Worm (Caenorhabditis elegans) whole organism, young adult: ENCODE data around the gene otub-1.

ENCODE experiments used
- F33H1.4 ChIP-seq: fragments of 200-800 bp; sonication (Bioruptor generic); IDR thresholded peaks from 2 replicates; pipeline ENCODE4 v1.3.6; 2022; ENCODE audit warnings: missing genetic modification reagents, missing genetic modification characterization, missing compliant biosample characterization
- F49E8.2 ChIP-seq: sonication (generic microtip); optimal IDR thresholded peaks from 3 replicates; lab custom pipeline; 2017; ENCODE audit warnings: missing genetic modification characterization, mild to moderate bottlenecking, missing compliant biosample characterization, antibody characterized with exemption, moderate library complexity; ENCODE audit not compliant: insufficient read depth
- F52B5.7 ChIP-seq: sonication (generic microtip); optimal IDR thresholded peaks from 2 replicates; lab custom pipeline; 2016; ENCODE audit warnings: mild to moderate bottlenecking, missing genetic modification characterization, missing compliant biosample characterization
- T07F8.4 ChIP-seq: sonication (generic microtip); optimal IDR thresholded peaks from 2 replicates; lab custom pipeline; 2016; ENCODE audit warnings: mild to moderate bottlenecking, missing genetic modification characterization, moderate library complexity, missing compliant biosample characterization
- attf-6 ChIP-seq: fragments of 200-800 bp; sonication (Bioruptor generic); IDR thresholded peaks from 2 replicates; pipeline ENCODE4 v1.3.6; 2022; ENCODE audit warnings: missing genetic modification reagents, missing genetic modification characterization, missing compliant biosample characterization
- bed-2 ChIP-seq: fragments of 200-800 bp; sonication (Bioruptor generic); IDR thresholded peaks from 2 replicates; pipeline ENCODE4 v1.3.6; 2022; ENCODE audit warnings: missing genetic modification reagents, missing genetic modification characterization, missing compliant biosample characterization
- cebp-1 ChIP-seq, 2 experiments: fragments of 200-800 bp in 1 of 2; sonication (Bioruptor generic) in 1 of 2; sonication (generic microtip) in 1 of 2; IDR thresholded peaks in 1 of 2; optimal IDR thresholded peaks in 1 of 2; 2 replicates each; pipeline versions ENCODE4 v1.3.6 to Lab custom; 2017 to 2022; ENCODE audit warnings: missing compliant biosample characterization in 2 of 2, missing genetic modification characterization in 2 of 2, mild to moderate bottlenecking in 1 of 2, missing genetic modification reagents in 1 of 2, moderate library complexity in 1 of 2
- chd-7 ChIP-seq: sonication (generic microtip); optimal IDR thresholded peaks from 2 replicates; lab custom pipeline; 2016; ENCODE audit warnings: mild to moderate bottlenecking, missing genetic modification characterization, moderate library complexity, missing compliant biosample characterization
- dox-1 ChIP-seq: fragments of 200-800 bp; sonication (Bioruptor generic); IDR thresholded peaks from 2 replicates; pipeline ENCODE4 v1.3.6; 2022; ENCODE audit warnings: missing genetic modification reagents, missing genetic modification characterization, missing compliant biosample characterization
- egrh-3 ChIP-seq: fragments of 200-800 bp; sonication (Bioruptor generic); IDR thresholded peaks from 2 replicates; pipeline ENCODE4 v1.3.6; 2022; ENCODE audit warnings: missing genetic modification reagents, missing genetic modification characterization, missing compliant biosample characterization
- hlh-12 ChIP-seq: sonication (generic microtip); optimal IDR thresholded peaks from 2 replicates; lab custom pipeline; 2016; ENCODE audit warnings: missing genetic modification characterization, missing compliant biosample characterization
- lsl-1 ChIP-seq: fragments of 200-800 bp; sonication (Bioruptor generic); optimal IDR thresholded peaks from 2 replicates; lab custom pipeline; 2018; ENCODE audit warnings: mild to moderate bottlenecking, missing genetic modification characterization, moderate library complexity, missing compliant biosample characterization
- lsy-27 ChIP-seq: sonication (generic microtip); optimal IDR thresholded peaks from 2 replicates; lab custom pipeline; 2017; ENCODE audit warnings: missing genetic modification characterization, mild to moderate bottlenecking, missing compliant biosample characterization, antibody characterized with exemption, missing genotype, borderline replicate concordance; ENCODE audit not compliant: insufficient read depth
- madf-10 ChIP-seq: sonication (generic microtip); optimal IDR thresholded peaks from 2 replicates; lab custom pipeline; 2016; ENCODE audit warnings: mild to moderate bottlenecking, missing genetic modification characterization, missing compliant biosample characterization
- mcd-1 ChIP-seq: fragments of 200-800 bp; sonication (Bioruptor generic); IDR thresholded peaks from 2 replicates; pipeline ENCODE4 v1.3.6; 2022; ENCODE audit warnings: missing genetic modification reagents, missing genetic modification characterization, missing compliant biosample characterization
- nfya-1 ChIP-seq: sonication (generic microtip); optimal IDR thresholded peaks from 2 replicates; lab custom pipeline; 2017; ENCODE audit warnings: antibody characterized with exemption, missing compliant biosample characterization, missing genetic modification characterization, borderline replicate concordance; ENCODE audit not compliant: insufficient read depth
- nfya-2 ChIP-seq: fragments of 200-800 bp; sonication (Bioruptor generic); IDR thresholded peaks from 2 replicates; pipeline ENCODE4 v1.3.6; 2022; ENCODE audit warnings: missing genetic modification reagents, missing genetic modification characterization, missing compliant biosample characterization
- nfyb-1 ChIP-seq: fragments of 200-800 bp; sonication (Bioruptor generic); IDR thresholded peaks from 2 replicates; pipeline ENCODE4 v1.3.6; 2022; ENCODE audit warnings: missing genetic modification reagents, missing genetic modification characterization, missing compliant biosample characterization
- nhr-80 ChIP-seq: sonication (generic microtip); optimal IDR thresholded peaks from 2 replicates; lab custom pipeline; 2016; ENCODE audit warnings: missing genetic modification characterization, missing compliant biosample characterization
- snpc-3.4 ChIP-seq: sonication (generic microtip); optimal IDR thresholded peaks from 2 replicates; lab custom pipeline; 2017; ENCODE audit warnings: missing genetic modification characterization, mild to moderate bottlenecking, missing compliant biosample characterization, antibody characterized with exemption, moderate library complexity, missing genotype, missing genetic modification reagents
- snpc-4 ChIP-seq, 5 experiments: fragments of 150-350 bp in 1 of 5; sonication (generic microtip) in 4 of 5; optimal IDR thresholded peaks; 2 replicates each; lab custom pipeline; 2014 to 2018; ENCODE audit warnings: missing genetic modification characterization in 5 of 5, missing biosample characterization in 3 of 5, antibody characterized with exemption in 2 of 5, mild to moderate bottlenecking in 2 of 5, missing compliant biosample characterization in 2 of 5, missing genotype in 2 of 5, moderate library complexity in 2 of 5, missing genetic modification reagents in 1 of 5
- sptf-2 ChIP-seq: fragments of 200-800 bp; sonication (Bioruptor generic); optimal IDR thresholded peaks from 2 replicates; lab custom pipeline; 2018; ENCODE audit warnings: mild to moderate bottlenecking, missing genetic modification characterization, missing compliant biosample characterization
- tbx-9 ChIP-seq: sonication (generic microtip); optimal IDR thresholded peaks from 2 replicates; lab custom pipeline; 2016; ENCODE audit warnings: borderline replicate concordance, missing genetic modification characterization, inconsistent platforms, missing compliant biosample characterization
- zfh-2 ChIP-seq: fragments of 200-800 bp; sonication (Bioruptor generic); conservative IDR thresholded peaks from 2 replicates; pipeline ENCODE4 v1.3.6; 2022; ENCODE audit warnings: missing genetic modification reagents, missing genetic modification characterization, missing compliant biosample characterization
- zim-3 ChIP-seq: sonication (generic microtip); optimal IDR thresholded peaks from 2 replicates; lab custom pipeline; 2017; ENCODE audit warnings: mild to moderate bottlenecking, missing genetic modification characterization, moderate library complexity, missing compliant biosample characterization
- ztf-18 ChIP-seq: sonication (generic microtip); optimal IDR thresholded peaks from 2 replicates; lab custom pipeline; 2016; ENCODE audit warnings: missing genotype, mild to moderate bottlenecking, missing genetic modification characterization, missing compliant biosample characterization
- ztf-28 ChIP-seq: fragments of 200-800 bp; sonication (Bioruptor generic); IDR thresholded peaks from 2 replicates; pipeline ENCODE4 v1.3.6; 2022; ENCODE audit warnings: missing genetic modification reagents, missing genetic modification characterization, missing compliant biosample characterization
- ztf-3 ChIP-seq: fragments of 200-800 bp; sonication (Bioruptor generic); optimal IDR thresholded peaks from 2 replicates; lab custom pipeline; 2018; ENCODE audit warnings: mild to moderate bottlenecking, missing genetic modification characterization, missing compliant biosample characterization
- ztf-6 ChIP-seq: fragments of 200-800 bp; sonication (Bioruptor generic); IDR thresholded peaks from 2 replicates; pipeline ENCODE4 v1.3.6; 2022; ENCODE audit warnings: missing genetic modification reagents, missing genetic modification characterization, missing compliant biosample characterization

Gene otub-1

ce11 chrV:15059534-15059933, 6.6 kb upstream of the otub-1 start, which contains the start of the genes mcm-3 and C25D7.15 (continued):
- TF ChIP-seq snpc-4 (GFP tag; optimal IDR thresholded peaks at IDR 0.05; lab: Kevin White, UChicago) (no peak), snpc-4 (tag; optimal IDR thresholded peaks at IDR 0.05; lab: Kevin White, UChicago) (peak in 1 of 4 experiments; percentile 42)

ce11 chrV:15060595-15060994, 5.5 kb upstream of the otub-1 start:
- no peak for TF ChIP-seq attf-6
- no peak for TF ChIP-seq zim-3 (tag; lab: Kevin White, UChicago)
- TF ChIP-seq lsl-1 (GFP tag; lab: Kevin White, UChicago) = peak; percentile 77
- TF ChIP-seq F33H1.4 (GFP tag; lab: Robert Waterston, UW) = peak; percentile 55; the same call in 1 of the 2 replicates
- TF ChIP-seq, all 124 proteins: peak for 2

- TF ChIP-seq ztf-6 (GFP tag; lab: Robert Waterston, UW) = no peak
- no peak for TF ChIP-seq nfya-1 (tag; lab: Kevin White, UChicago)
- no peak for TF ChIP-seq snpc-3.4
- no peak for TF ChIP-seq lsy-27 (tag; lab: Kevin White, UChicago)
- no peak for TF ChIP-seq nfyb-1 (GFP tag; lab: Robert Waterston, UW)
- no peak for TF ChIP-seq ztf-3 (GFP tag; lab: Kevin White, UChicago)
- TF ChIP-seq F49E8.2 (tag; lab: Kevin White, UChicago) = no peak
- TF ChIP-seq chd-7 (tag; lab: Kevin White, UChicago) = no peak
- TF ChIP-seq F52B5.7 (tag; lab: Kevin White, UChicago) = no peak
- no peak for TF ChIP-seq nhr-80 (tag; lab: Kevin White, UChicago)
- no peak for TF ChIP-seq tbx-9 (tag; lab: Kevin White, UChicago)
- TF ChIP-seq bed-2 (GFP tag; lab: Robert Waterston, UW) = no peak
- TF ChIP-seq madf-10 = no peak
- no peak for TF ChIP-seq T07F8.4 (tag; lab: Kevin White, UChicago)
- no peak for TF ChIP-seq ztf-28 (GFP tag; lab: Robert Waterston, UW)
These were observed 2.1 kb upstream of the otub-1 start, which contains the start of gene rap-2 for ce11 chrV:15063987-15064386. rap-2 (minus strand) TSS chrV:15064087.

ce11 chrV:15065068-15065744, 892 bp upstream of the otub-1 start, which contains the start of gene C25D7.9:
C25D7.9 (plus strand) TSS chrV:15065135.
- TF ChIP-seq nhr-80 (tag; lab: Kevin White, UChicago) (no peak), bed-2 (GFP tag; lab: Robert Waterston, UW) (no peak), zfh-2 (peak; percentile 89), cebp-1 (GFP tag; IDR thresholded peaks at IDR 0.05; lab: Robert Waterston, UW) (no peak), cebp-1 (tag; optimal IDR thresholded peaks at IDR 0.05; lab: Kevin White, UChicago) (peak; percentile 22), sptf-2 (no peak), mcd-1 (GFP tag; lab: Robert Waterston, UW) (peak; percentile 42; the same call in 1 of the 2 replicates), ztf-18 (tag; lab: Kevin White, UChicago) (peak; percentile 84), egrh-3 (GFP tag; lab: Robert Waterston, UW) (0 out of 2 replicates have a peak, but pooled peaks have one; percentile 11), ztf-28 (GFP tag; lab: Robert Waterston, UW) (no peak), nfya-2 (no peak), snpc-3.4 (no peak), lsy-27 (tag; lab: Kevin White, UChicago) (no peak), dox-1 (GFP tag; lab: Robert Waterston, UW) (peak; percentile 62), hlh-12 (tag; lab: Kevin White, UChicago) (no peak)
